Worm (Caenorhabditis elegans): ENCODE data around the gene pfk-1.2.

ce11 chrV:9545238-9545709 lies 13.7 kb downstream of the pfk-1.2 start, which contains the start of the genes his-35 and his-41:
- peak; percentile 16 for TF ChIP-seq sup-37 (GFP tag; optimal IDR thresholded peaks at IDR 0.05)
- no peak for TF ChIP-seq nhr-28 (tag; optimal IDR thresholded peaks at IDR 0.05)
- peak; percentile 12 for TF ChIP-seq snpc-4 (tag; optimal IDR thresholded peaks at IDR 0.05)
- TF ChIP-seq rnt-1 (tag; optimal IDR thresholded peaks at IDR 0.05): peak; percentile 42
